Fruit fly (Drosophila melanogaster): ENCODE results near the gene CG11696.

Gene CG11696

dm6 chrX:11550078-11550477 lies 23.5 kb upstream of the CG11696 start (continued):
- TF ChIP-seq D (optimal IDR thresholded peaks at IDR 0.05) (no peak), D (GFP tag; optimal IDR thresholded peaks at IDR 0.05) (no peak), sqz (GFP tag; optimal IDR thresholded peaks at IDR 0.05) (no peak), CG14014 (GFP tag; IDR thresholded peaks at IDR 0.05) (0 out of 2 replicates have a peak, but pooled peaks have one; percentile 26), pros (GFP tag; optimal IDR thresholded peaks at IDR 0.05) (no peak), Deaf1 (tag; optimal IDR thresholded peaks at IDR 0.05) (no peak), Abd-B (GFP tag; optimal IDR thresholded peaks at IDR 0.05) (no peak), CG7987 (GFP tag; optimal IDR thresholded peaks at IDR 0.05) (no peak), NFAT (GFP tag; IDR thresholded peaks at IDR 0.05) (no peak), aop (GFP tag; IDR thresholded peaks at IDR 0.05) (no peak), CG4730 (GFP tag; IDR thresholded peaks at IDR 0.05) (no peak), CG9876 (GFP tag; optimal IDR thresholded peaks at IDR 0.05) (no peak), ro (GFP tag; IDR thresholded peaks at IDR 0.05) (no peak), ttk (GFP tag; IDR thresholded peaks at IDR 0.05) (no peak), HLH54F (GFP tag; optimal IDR thresholded peaks at IDR 0.05) (no peak), dmrt99B (tag; optimal IDR thresholded peaks at IDR 0.05) (peak; percentile 18), Atf6 (GFP tag; IDR thresholded peaks at IDR 0.05) (peak; percentile 49; the same call in 1 of the 2 replicates), CG11456 (GFP tag; IDR thresholded peaks at IDR 0.05) (no peak), CG12071 (GFP tag; optimal IDR thresholded peaks at IDR 0.05) (no peak), crp (GFP tag; optimal IDR thresholded peaks at IDR 0.05) (no peak), CG18262 (tag; optimal IDR thresholded peaks at IDR 0.05) (no peak), CG1603 (tag; optimal IDR thresholded peaks at IDR 0.05) (peak; percentile 23), Med (GFP tag) (peak; percentile 71), CG11695 (GFP tag; IDR thresholded peaks at IDR 0.05) (peak; percentile 71; the same call in 2 of the 3 replicates), hth (optimal IDR thresholded peaks at IDR 0.05) (no peak), CG17328 (GFP tag; IDR thresholded peaks at IDR 0.05) (no peak), H2.0 (GFP tag; IDR thresholded peaks at IDR 0.05) (no peak), br (optimal IDR thresholded peaks at IDR 0.05) (no peak), nerfin-1 (tag; optimal IDR thresholded peaks at IDR 0.05) (no peak), h (optimal IDR thresholded peaks at IDR 0.05) (no peak), CG15514 (GFP tag; optimal IDR thresholded peaks at IDR 0.05) (peak; percentile 19), kni (GFP tag; optimal IDR thresholded peaks at IDR 0.05) (no peak), CG8388 (GFP tag; optimal IDR thresholded peaks at IDR 0.05) (no peak), Fer1 (GFP tag; optimal IDR thresholded peaks at IDR 0.05) (peak; percentile 25), lbe (GFP tag; optimal IDR thresholded peaks at IDR 0.05) (peak; percentile 12), az2 (GFP tag; optimal IDR thresholded peaks at IDR 0.05) (no peak), PHDP (tag; optimal IDR thresholded peaks at IDR 0.05) (peak; percentile 16), fd102C (GFP tag; optimal IDR thresholded peaks at IDR 0.05) (no peak), peb (GFP tag; IDR thresholded peaks at IDR 0.05) (no peak), corto (GFP tag; optimal IDR thresholded peaks at IDR 0.05) (no peak), prd (optimal IDR thresholded peaks at IDR 0.05) (no peak), prd (GFP tag; IDR thresholded peaks at IDR 0.05) (peak; percentile 31; the same call in 1 of the 3 replicates), CG32767 (GFP tag; IDR thresholded peaks at IDR 0.05) (no peak), caup (GFP tag; optimal IDR thresholded peaks at IDR 0.05; ENCODE audit: severe bottlenecking) (no peak), Mad (GFP tag; optimal IDR thresholded peaks at IDR 0.05) (no peak), cg (GFP tag; optimal IDR thresholded peaks at IDR 0.05) (no peak), CG4617 (GFP tag; optimal IDR thresholded peaks at IDR 0.05; ENCODE audit: borderline replicate concordance) (no peak), ind (GFP tag; optimal IDR thresholded peaks at IDR 0.05) (peak; percentile 8), CG4707 (GFP tag; optimal IDR thresholded peaks at IDR 0.05) (no peak), B-H2 (GFP tag; optimal IDR thresholded peaks at IDR 0.05) (no peak), CkIIα-i1 (GFP tag; IDR thresholded peaks at IDR 0.05) (no peak), croc (GFP tag; conservative IDR thresholded peaks at IDR 0.05) (no peak), tio (GFP tag; optimal IDR thresholded peaks at IDR 0.05) (no peak)

Measured in whole organism, embryonic.